Fruit fly (Drosophila melanogaster): ENCODE results near the gene Cpr65Ax2.

DNA sequence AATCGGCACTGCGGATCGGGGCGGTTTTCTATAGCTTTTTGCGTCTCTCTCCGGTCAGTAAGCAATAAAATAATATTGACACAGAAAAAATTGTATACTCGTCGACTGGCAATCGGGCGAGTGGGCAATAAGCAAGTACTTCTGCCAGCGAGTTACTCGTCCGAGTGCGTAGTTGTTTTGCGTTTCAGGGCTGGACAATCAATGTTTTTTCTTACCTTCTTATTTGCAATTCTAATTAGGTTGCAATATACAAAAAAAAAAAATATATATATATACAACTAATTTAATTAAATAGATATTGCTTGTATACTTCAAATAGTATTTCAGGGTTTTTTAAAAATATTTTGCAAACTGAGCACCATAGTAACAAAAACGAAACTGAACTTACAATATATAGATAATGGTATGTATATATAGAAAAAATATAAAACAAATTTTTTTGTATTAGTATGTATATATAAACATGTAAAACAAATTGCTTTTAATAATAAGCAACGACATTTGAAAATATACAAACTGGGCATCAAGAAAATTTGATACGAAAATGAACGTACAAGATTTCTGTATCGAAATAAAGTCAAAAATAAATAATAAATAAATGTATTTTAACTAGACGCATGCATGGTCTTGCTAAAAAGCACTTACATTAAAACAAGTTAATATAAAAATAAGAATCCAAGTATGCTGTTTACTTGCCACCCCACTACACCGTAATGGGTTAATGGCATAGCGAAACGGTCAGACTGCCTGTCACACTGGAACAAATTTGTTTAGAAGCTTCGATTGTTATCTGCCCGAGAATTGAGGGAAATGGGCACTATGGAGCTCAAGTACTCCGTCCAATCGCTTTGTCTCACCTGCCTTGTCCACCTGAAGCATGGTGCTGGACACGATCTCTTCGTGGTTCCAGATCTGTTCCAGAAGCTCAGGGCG, 38.6 kb upstream of the Cpr65Ax2 start, which contains the start of the genes D19A and CG7386:
- TF ChIP-seq insv (optimal IDR thresholded peaks at IDR 0.05) (no peak), psq (optimal IDR thresholded peaks at IDR 0.05) (no peak), Myc (optimal IDR thresholded peaks at IDR 0.05) (no peak)
